Worm (Caenorhabditis elegans) whole organism, young adult: ENCODE results near the gene C08B6.14.

Source experiments
- B0019.2 ChIP-seq: fragments of 200-800 bp; sonication (Bioruptor generic); conservative IDR thresholded peaks from 2 replicates; pipeline ENCODE4 v1.3.6; 2022; ENCODE audit warnings: missing genetic modification reagents, missing genetic modification characterization, missing compliant biosample characterization
- B0336.3 ChIP-seq: fragments of 200-800 bp; sonication (Bioruptor generic); IDR thresholded peaks from 2 replicates; pipeline ENCODE4 v1.3.6; 2022; ENCODE audit warnings: missing genetic modification characterization, missing compliant biosample characterization
- C17E4.6 ChIP-seq: fragments of 200-800 bp; sonication (Bioruptor generic); IDR thresholded peaks from 2 replicates; pipeline ENCODE4 v1.3.6; 2022; ENCODE audit warnings: missing genetic modification reagents, missing genetic modification characterization, missing compliant biosample characterization
- F39B2.1 ChIP-seq: fragments of 200-800 bp; sonication (Bioruptor generic); IDR thresholded peaks from 2 replicates; pipeline ENCODE4 v1.3.6; 2022; ENCODE audit warnings: missing genetic modification reagents, missing genetic modification characterization, missing compliant biosample characterization
- F49E8.2 ChIP-seq: sonication (generic microtip); optimal IDR thresholded peaks from 3 replicates; lab custom pipeline; 2017; ENCODE audit warnings: missing genetic modification characterization, mild to moderate bottlenecking, missing compliant biosample characterization, antibody characterized with exemption, moderate library complexity; ENCODE audit not compliant: insufficient read depth
- F55B11.4 ChIP-seq: sonication (generic microtip); optimal IDR thresholded peaks from 2 replicates; lab custom pipeline; 2016; ENCODE audit warnings: missing compliant biosample characterization, missing genetic modification characterization, borderline replicate concordance; ENCODE audit not compliant: insufficient read depth
- F57A8.1 ChIP-seq: fragments of 200-800 bp; sonication (Bioruptor generic); optimal IDR thresholded peaks from 2 replicates; lab custom pipeline; 2018; ENCODE audit warnings: mild to moderate bottlenecking, missing genetic modification characterization, moderate library complexity, missing compliant biosample characterization
- Y53G8AR.9 ChIP-seq: fragments of 200-800 bp; sonication (Bioruptor generic); conservative IDR thresholded peaks from 2 replicates; pipeline ENCODE4 v1.3.6; 2022; ENCODE audit warnings: missing genetic modification reagents, missing genetic modification characterization, missing compliant biosample characterization
- Y56A3A.18 ChIP-seq: fragments of 200-800 bp; sonication (Bioruptor generic); IDR thresholded peaks from 2 replicates; pipeline ENCODE4 v1.3.6; 2022; ENCODE audit warnings: missing genetic modification reagents, missing genetic modification characterization, missing compliant biosample characterization
- ama-1 ChIP-seq, 3 experiments: fragments of 150-350 bp in 1 of 3; sonication (generic microtip) in 2 of 3; optimal IDR thresholded peaks; 2 replicates each; lab custom pipeline; 2014 to 2018; ENCODE audit warnings: missing biosample characterization in 2 of 3, missing genetic modification characterization in 2 of 3, missing genetic modification reagents in 2 of 3
- aptf-2 ChIP-seq: fragments of 200-800 bp; sonication (Bioruptor generic); conservative IDR thresholded peaks from 2 replicates; pipeline ENCODE4 v1.3.6; 2022; ENCODE audit warnings: missing genetic modification reagents, missing genetic modification characterization, missing compliant biosample characterization
- athp-1 ChIP-seq: sonication (generic microtip); optimal IDR thresholded peaks from 2 replicates; lab custom pipeline; 2017; ENCODE audit warnings: mild to moderate bottlenecking, missing genetic modification characterization, missing compliant biosample characterization
- attf-3 ChIP-seq: fragments of 200-800 bp; sonication (Bioruptor generic); conservative IDR thresholded peaks from 2 replicates; pipeline ENCODE4 v1.3.6; 2022; ENCODE audit warnings: missing genetic modification reagents, missing genetic modification characterization, missing compliant biosample characterization
- cebp-1 ChIP-seq, 2 experiments: fragments of 200-800 bp in 1 of 2; sonication (Bioruptor generic) in 1 of 2; sonication (generic microtip) in 1 of 2; IDR thresholded peaks in 1 of 2; optimal IDR thresholded peaks in 1 of 2; 2 replicates each; pipeline versions ENCODE4 v1.3.6 to Lab custom; 2017 to 2022; ENCODE audit warnings: missing compliant biosample characterization in 2 of 2, missing genetic modification characterization in 2 of 2, mild to moderate bottlenecking in 1 of 2, missing genetic modification reagents in 1 of 2, moderate library complexity in 1 of 2
- cebp-2 ChIP-seq: fragments of 200-800 bp; sonication (Bioruptor generic); IDR thresholded peaks from 2 replicates; pipeline ENCODE4 v1.3.6; 2022; ENCODE audit warnings: missing genetic modification characterization, missing compliant biosample characterization
- ceh-27 ChIP-seq: fragments of 200-800 bp; sonication (Bioruptor generic); optimal IDR thresholded peaks from 2 replicates; lab custom pipeline; 2018; ENCODE audit warnings: mild to moderate bottlenecking, missing genetic modification characterization, moderate library complexity, missing compliant biosample characterization
- ceh-58 ChIP-seq: fragments of 200-800 bp; sonication (Bioruptor generic); IDR thresholded peaks from 2 replicates; pipeline ENCODE4 v1.3.6; 2022; ENCODE audit warnings: missing genetic modification characterization, missing compliant biosample characterization
- chd-7 ChIP-seq: sonication (generic microtip); optimal IDR thresholded peaks from 2 replicates; lab custom pipeline; 2016; ENCODE audit warnings: mild to moderate bottlenecking, missing genetic modification characterization, moderate library complexity, missing compliant biosample characterization
- die-1 ChIP-seq: sonication (generic microtip); optimal IDR thresholded peaks from 2 replicates; lab custom pipeline; 2016; ENCODE audit warnings: missing genotype, mild to moderate bottlenecking, missing genetic modification characterization, missing compliant biosample characterization
- dpff-1 ChIP-seq: sonication (generic microtip); optimal IDR thresholded peaks from 2 replicates; lab custom pipeline; 2017; ENCODE audit warnings: mild to moderate bottlenecking, missing genetic modification characterization, missing compliant biosample characterization
- dpl-1 ChIP-seq: fragments of 150-350 bp; optimal IDR thresholded peaks from 2 replicates; lab custom pipeline; 2014; ENCODE audit warnings: missing biosample characterization, missing genetic modification reagents, missing genetic modification characterization
- egl-44 ChIP-seq: fragments of 200-800 bp; sonication (Bioruptor generic); IDR thresholded peaks from 2 replicates; pipeline ENCODE4 v1.3.6; 2022; ENCODE audit warnings: missing genetic modification reagents, missing genetic modification characterization, missing compliant biosample characterization
- gei-17 ChIP-seq: fragments of 200-800 bp; sonication (Bioruptor generic); optimal IDR thresholded peaks from 2 replicates; lab custom pipeline; 2018; ENCODE audit warnings: mild to moderate bottlenecking, missing genetic modification characterization, missing compliant biosample characterization
- hmg-1.2 ChIP-seq: fragments of 200-800 bp; sonication (Bioruptor generic); IDR thresholded peaks from 2 replicates; pipeline ENCODE4 v1.3.6; 2022; ENCODE audit warnings: missing genetic modification reagents, missing genetic modification characterization, missing compliant biosample characterization
- hmg-20 ChIP-seq: fragments of 200-800 bp; sonication (Bioruptor generic); IDR thresholded peaks from 2 replicates; pipeline ENCODE4 v1.3.6; 2022; ENCODE audit warnings: missing genetic modification reagents, missing genetic modification characterization, missing compliant biosample characterization
- let-607 ChIP-seq, 2 experiments: fragments of 200-800 bp in 1 of 2; sonication (Bioruptor generic) in 1 of 2; sonication (generic microtip) in 1 of 2; optimal IDR thresholded peaks; 2 replicates each; lab custom pipeline; 2016 to 2018; ENCODE audit warnings: mild to moderate bottlenecking in 2 of 2, missing compliant biosample characterization in 2 of 2, missing genetic modification characterization in 2 of 2, moderate library complexity in 2 of 2, missing genotype in 1 of 2
- lsl-1 ChIP-seq: fragments of 200-800 bp; sonication (Bioruptor generic); optimal IDR thresholded peaks from 2 replicates; lab custom pipeline; 2018; ENCODE audit warnings: mild to moderate bottlenecking, missing genetic modification characterization, moderate library complexity, missing compliant biosample characterization
- madf-8 ChIP-seq: fragments of 200-800 bp; sonication (Bioruptor generic); conservative IDR thresholded peaks from 2 replicates; pipeline ENCODE4 v1.3.6; 2022; ENCODE audit warnings: missing genetic modification reagents, missing genetic modification characterization, missing compliant biosample characterization
- mel-28 ChIP-seq: sonication (generic microtip); optimal IDR thresholded peaks from 2 replicates; lab custom pipeline; 2016; ENCODE audit warnings: borderline replicate concordance, mild to moderate bottlenecking, missing genetic modification characterization, missing compliant biosample characterization
- mes-4 ChIP-seq: sonication (generic microtip); optimal IDR thresholded peaks from 2 replicates; lab custom pipeline; 2016; ENCODE audit warnings: missing genotype, missing genetic modification characterization, missing compliant biosample characterization
- mxl-1 ChIP-seq: sonication (generic microtip); optimal IDR thresholded peaks from 2 replicates; lab custom pipeline; 2016; ENCODE audit warnings: missing genetic modification characterization, missing compliant biosample characterization
- nhr-120 ChIP-seq: fragments of 200-800 bp; sonication (Bioruptor generic); IDR thresholded peaks from 2 replicates; pipeline ENCODE4 v1.3.6; 2022; ENCODE audit warnings: missing genetic modification characterization, missing compliant biosample characterization
- nhr-179 ChIP-seq: sonication (generic microtip); optimal IDR thresholded peaks from 2 replicates; lab custom pipeline; 2016; ENCODE audit warnings: mild to moderate bottlenecking, missing genetic modification characterization, missing compliant biosample characterization
- nhr-80 ChIP-seq: sonication (generic microtip); optimal IDR thresholded peaks from 2 replicates; lab custom pipeline; 2016; ENCODE audit warnings: missing genetic modification characterization, missing compliant biosample characterization
- rec-8 ChIP-seq, 2 experiments: sonication (generic microtip); optimal IDR thresholded peaks; 2 replicates each; lab custom pipeline; 2016; ENCODE audit warnings: mild to moderate bottlenecking in 2 of 2, missing genetic modification characterization in 2 of 2, missing genetic modification reagents in 2 of 2, missing genotype in 2 of 2, missing biosample characterization in 1 of 2, missing compliant biosample characterization in 1 of 2, moderate library complexity in 1 of 2
- rpc-1 ChIP-seq, 2 experiments: fragments of 150-350 bp in 1 of 2; sonication (generic microtip) in 1 of 2; optimal IDR thresholded peaks; 2 replicates each; lab custom pipeline; 2014 to 2018; ENCODE audit warnings: missing biosample characterization in 1 of 2, missing genetic modification characterization in 1 of 2, missing genetic modification reagents in 1 of 2, missing genotype in 1 of 2
- sdz-38 ChIP-seq: sonication (generic microtip); optimal IDR thresholded peaks from 2 replicates; lab custom pipeline; 2016; ENCODE audit warnings: missing genotype, missing genetic modification characterization, missing compliant biosample characterization
- snpc-1.1 ChIP-seq: sonication (generic microtip); optimal IDR thresholded peaks from 2 replicates; lab custom pipeline; 2017; ENCODE audit warnings: missing genetic modification characterization, mild to moderate bottlenecking, missing compliant biosample characterization, antibody characterized with exemption, moderate library complexity, missing genotype, missing genetic modification reagents; ENCODE audit not compliant: insufficient read depth
- tlf-1 ChIP-seq: fragments of 200-800 bp; sonication (Bioruptor generic); optimal IDR thresholded peaks from 2 replicates; lab custom pipeline; 2018; ENCODE audit warnings: mild to moderate bottlenecking, missing genetic modification characterization, missing compliant biosample characterization
- unc-62 ChIP-seq: fragments of 150-350 bp; optimal IDR thresholded peaks from 2 replicates; lab custom pipeline; 2014; ENCODE audit warnings: missing biosample characterization, missing genetic modification reagents, missing genetic modification characterization
- xnd-1 ChIP-seq: sonication (generic microtip); optimal IDR thresholded peaks from 2 replicates; lab custom pipeline; 2016; ENCODE audit warnings: missing genotype, missing genetic modification reagents, missing genetic modification characterization, missing compliant biosample characterization
- ztf-25 ChIP-seq: fragments of 200-800 bp; sonication (Bioruptor generic); IDR thresholded peaks from 2 replicates; pipeline ENCODE4 v1.3.6; 2022; ENCODE audit warnings: missing genetic modification reagents, missing genetic modification characterization, missing compliant biosample characterization
- ztf-28 ChIP-seq: fragments of 200-800 bp; sonication (Bioruptor generic); IDR thresholded peaks from 2 replicates; pipeline ENCODE4 v1.3.6; 2022; ENCODE audit warnings: missing genetic modification reagents, missing genetic modification characterization, missing compliant biosample characterization
- ztf-6 ChIP-seq: fragments of 200-800 bp; sonication (Bioruptor generic); IDR thresholded peaks from 2 replicates; pipeline ENCODE4 v1.3.6; 2022; ENCODE audit warnings: missing genetic modification reagents, missing genetic modification characterization, missing compliant biosample characterization

The C08B6.14 gene

DNA sequence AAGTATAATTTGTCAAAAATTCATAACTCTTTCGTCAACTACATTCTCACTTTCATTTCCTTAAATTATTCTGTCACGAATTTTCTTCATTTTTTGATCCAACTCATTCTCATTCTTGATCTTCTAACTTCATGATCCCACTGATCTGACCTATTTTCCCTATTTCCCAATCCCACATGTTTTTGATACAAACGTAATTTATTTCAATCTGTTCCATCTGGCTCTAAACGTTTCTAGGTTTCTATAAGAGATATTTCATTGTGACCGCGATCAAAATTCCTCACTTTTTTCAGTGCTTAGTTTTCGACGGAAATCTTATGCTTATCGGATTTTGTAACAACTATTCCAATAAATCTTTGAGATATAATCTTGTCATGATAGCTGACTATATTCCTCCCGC lies 36.1 kb downstream of the C08B6.14 start:
- TF ChIP-seq B0019.2 (GFP tag; lab: Robert Waterston, UW) (no peak), egl-44 (no peak), nhr-80 (tag; lab: Kevin White, UChicago) (no peak), ceh-27 (GFP tag; lab: Kevin White, UChicago) (no peak), mel-28 (tag; lab: Kevin White, UChicago) (no peak), die-1 (tag; lab: Kevin White, UChicago) (no peak), cebp-2 (GFP tag; lab: Robert Waterston, UW) (no peak), attf-3 (GFP tag; lab: Robert Waterston, UW) (no peak), lsl-1 (GFP tag; lab: Kevin White, UChicago) (no peak), cebp-1 (GFP tag; IDR thresholded peaks at IDR 0.05; lab: Robert Waterston, UW) (no peak), cebp-1 (tag; optimal IDR thresholded peaks at IDR 0.05; lab: Kevin White, UChicago) (no peak), nhr-120 (GFP tag; lab: Robert Waterston, UW) (no peak), rpc-1 (optimal IDR thresholded peaks at IDR 0.05; lab: Kevin White, UChicago) (no peak), rpc-1 (tag; optimal IDR thresholded peaks at IDR 0.05; lab: Kevin White, UChicago) (no peak)

DNA sequence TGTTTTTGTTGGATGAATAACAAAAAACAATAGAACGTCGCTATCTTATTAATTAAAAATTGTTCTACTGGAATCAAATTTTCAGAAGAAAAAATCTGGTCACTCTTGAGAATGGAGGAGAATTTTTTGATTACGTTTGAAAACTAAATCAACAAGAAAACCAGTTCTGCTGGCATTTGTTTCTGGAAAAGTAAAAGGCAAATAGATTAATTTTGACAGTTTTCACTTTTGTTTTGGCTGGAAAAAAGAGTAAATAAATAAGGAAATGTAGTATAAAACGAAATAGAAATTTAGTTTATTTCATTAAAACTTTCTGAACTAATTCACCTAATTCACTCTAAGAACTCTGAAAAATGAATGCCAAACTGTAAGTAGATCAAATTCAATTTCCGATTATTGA lies 37.6 kb downstream of the C08B6.14 start, which contains the start of gene fipr-13:
Gene fipr-13 (plus strand): TSS at position 301 of the 400 bp plus-strand sequence.
- TF ChIP-seq athp-1 (no peak), B0336.3 (GFP tag; lab: Robert Waterston, UW) (no peak), rec-8 (tag; optimal IDR thresholded peaks at IDR 0.05; lab: Kevin White, UChicago) (no peak), dpl-1 (GFP tag; lab: Kevin White, UChicago) (no peak), snpc-1.1 (tag; lab: Kevin White, UChicago) (no peak), egl-44 (no peak), madf-8 (GFP tag; lab: Robert Waterston, UW) (no peak), tlf-1 (GFP tag; lab: Kevin White, UChicago) (no peak), gei-17 (GFP tag; lab: Kevin White, UChicago) (no peak), ztf-25 (GFP tag; lab: Robert Waterston, UW) (no peak), ceh-58 (no peak), ceh-27 (GFP tag; lab: Kevin White, UChicago) (no peak), chd-7 (tag; lab: Kevin White, UChicago) (no peak), hmg-20 (GFP tag; lab: Robert Waterston, UW) (no peak), mes-4 (no peak), let-607 (tag; optimal IDR thresholded peaks at IDR 0.05; lab: Kevin White, UChicago) (no peak), F57A8.1 (GFP tag; lab: Kevin White, UChicago) (no peak), ztf-6 (GFP tag; lab: Robert Waterston, UW) (no peak)

DNA sequence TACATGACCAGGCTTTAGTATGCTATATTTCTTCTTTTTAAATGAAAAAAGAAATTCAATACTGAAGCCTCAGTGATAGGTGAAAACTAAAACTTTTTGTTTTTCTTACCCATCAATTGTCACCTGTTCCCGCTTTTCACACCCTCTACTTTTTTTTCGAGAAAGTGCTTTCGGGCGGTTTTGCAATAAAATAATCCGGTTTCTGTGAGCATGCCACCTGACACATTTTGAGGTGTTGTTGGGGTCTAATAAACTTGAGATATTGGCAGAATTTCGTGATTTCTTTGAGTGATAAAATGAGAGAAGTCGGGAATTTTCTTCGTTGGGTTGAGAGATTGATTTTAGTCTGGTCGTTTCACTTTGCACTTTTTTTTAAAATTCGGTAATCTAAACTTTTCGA lies 41.8 kb downstream of the C08B6.14 start:
- TF ChIP-seq F55B11.4 (tag; lab: Kevin White, UChicago) (no peak), nhr-179 (tag; lab: Kevin White, UChicago) (no peak), aptf-2 (GFP tag; lab: Robert Waterston, UW) (no peak), Y53G8AR.9 (GFP tag; lab: Robert Waterston, UW) (no peak), F49E8.2 (tag; lab: Kevin White, UChicago) (no peak), xnd-1 (tag; lab: Kevin White, UChicago) (no peak), C17E4.6 (GFP tag; lab: Robert Waterston, UW) (no peak), F39B2.1 (GFP tag; lab: Robert Waterston, UW) (no peak), unc-62 (GFP tag; lab: Kevin White, UChicago) (no peak), mxl-1 (tag; lab: Kevin White, UChicago) (no peak), ama-1 (optimal IDR thresholded peaks at IDR 0.05; lab: Kevin White, UChicago) (no peak), ama-1 (GFP tag; optimal IDR thresholded peaks at IDR 0.05; lab: Kevin White, UChicago) (no peak), Y56A3A.18 (no peak), ztf-28 (GFP tag; lab: Robert Waterston, UW) (no peak), sdz-38 (tag; lab: Kevin White, UChicago) (no peak), tlf-1 (GFP tag; lab: Kevin White, UChicago) (no peak), dpff-1 (tag; lab: Kevin White, UChicago) (no peak), hmg-1.2 (GFP tag; lab: Robert Waterston, UW) (no peak)
